Fruit fly (Drosophila melanogaster) whole organism, embryonic: ENCODE measurements around the gene dia.
A peak's percentile ranks its signal among the peaks of the same experiment; 100 is the strongest.

Experiments used
- Atf3 ChIP-seq: fragments of 200-800 bp; sonication (Bioruptor generic); optimal IDR thresholded peaks from 3 replicates; lab custom pipeline; 2016; ENCODE audit warnings: missing biosample characterization, missing genetic modification characterization
- B-H2 ChIP-seq: fragments of 200-800 bp; sonication (Bioruptor generic); optimal IDR thresholded peaks from 2 replicates; lab custom pipeline; 2018; ENCODE audit warnings: missing biosample characterization, mild to moderate bottlenecking, missing genetic modification characterization
- CG13424 ChIP-seq: fragments of 200-800 bp; sonication (Bioruptor generic); optimal IDR thresholded peaks from 2 replicates; lab custom pipeline; 2019; ENCODE audit warnings: missing biosample characterization, mild to moderate bottlenecking, missing genetic modification characterization, moderate library complexity
- CG13775 ChIP-seq: fragments of 200-800 bp; sonication (Bioruptor generic); optimal IDR thresholded peaks from 3 replicates; lab custom pipeline; 2017; ENCODE audit warnings: missing biosample characterization, mild to moderate bottlenecking, missing genetic modification characterization
- CG15269 ChIP-seq: fragments of 200-800 bp; sonication (Bioruptor generic); optimal IDR thresholded peaks from 2 replicates; lab custom pipeline; 2018; ENCODE audit warnings: missing biosample characterization, mild to moderate bottlenecking, missing genetic modification characterization, moderate library complexity
- CG15514 ChIP-seq: fragments of 200-800 bp; sonication (Bioruptor generic); optimal IDR thresholded peaks from 3 replicates; lab custom pipeline; 2017; ENCODE audit warnings: missing biosample characterization, missing genetic modification characterization, mild to moderate bottlenecking, moderate library complexity, missing genetic modification reagents
- CG15696 ChIP-seq: fragments of 200-800 bp; sonication (Bioruptor generic); optimal IDR thresholded peaks from 2 replicates; lab custom pipeline; 2019; ENCODE audit warnings: missing biosample characterization, mild to moderate bottlenecking, missing genetic modification characterization, moderate library complexity
- CG1602 ChIP-seq: fragments of 200-800 bp; sonication (Bioruptor generic); optimal IDR thresholded peaks from 3 replicates; lab custom pipeline; 2016; ENCODE audit warnings: missing biosample characterization, missing genetic modification characterization
- CG17328 ChIP-seq: fragments of 200-800 bp; sonication (Bioruptor generic); IDR thresholded peaks from 2 replicates; pipeline ENCODE4 v1.3.6; 2022; ENCODE audit warnings: missing biosample characterization, missing genetic modification characterization
- CG1832 ChIP-seq: fragments of 200-800 bp; sonication (Bioruptor generic); optimal IDR thresholded peaks from 2 replicates; lab custom pipeline; 2017; ENCODE audit warnings: missing biosample characterization, mild to moderate bottlenecking, missing genetic modification characterization, inconsistent platforms
- CG18476 ChIP-seq: fragments of 200-800 bp; sonication (Bioruptor generic); optimal IDR thresholded peaks from 2 replicates; lab custom pipeline; 2016; ENCODE audit warnings: missing biosample characterization, mild to moderate bottlenecking, missing genetic modification characterization
- CG2120 ChIP-seq: fragments of 200-800 bp; sonication (Bioruptor generic); optimal IDR thresholded peaks from 3 replicates; lab custom pipeline; 2016; ENCODE audit warnings: missing biosample characterization, missing genetic modification characterization
- CG2202 ChIP-seq: fragments of 200-800 bp; sonication (Bioruptor generic); optimal IDR thresholded peaks from 2 replicates; lab custom pipeline; 2018; ENCODE audit warnings: missing biosample characterization, mild to moderate bottlenecking, missing genetic modification characterization
- CG31224 ChIP-seq: fragments of 200-800 bp; sonication (Bioruptor generic); IDR thresholded peaks from 2 replicates; pipeline ENCODE4 v1.3.6; 2022; ENCODE audit warnings: missing biosample characterization, missing genetic modification characterization
- CG32532 ChIP-seq: fragments of 200-800 bp; sonication (Bioruptor generic); IDR thresholded peaks from 2 replicates; pipeline ENCODE4 v1.3.6; 2022; ENCODE audit warnings: missing biosample characterization, missing genetic modification characterization
- CG34422 ChIP-seq: fragments of 200-800 bp; sonication (Bioruptor generic); IDR thresholded peaks from 3 replicates; pipeline ENCODE4 v1.3.6; 2022; ENCODE audit warnings: missing biosample characterization, missing genetic modification characterization
- CG4424 ChIP-seq: fragments of 200-800 bp; sonication (Bioruptor generic); optimal IDR thresholded peaks from 3 replicates; lab custom pipeline; 2016; ENCODE audit warnings: missing biosample characterization, missing genetic modification characterization
- CG4730 ChIP-seq: fragments of 200-800 bp; sonication (Bioruptor generic); IDR thresholded peaks from 2 replicates; pipeline ENCODE4 v1.3.6; 2022; ENCODE audit warnings: missing biosample characterization, missing genetic modification characterization
- CG6791 ChIP-seq: fragments of 200-800 bp; sonication (Bioruptor generic); IDR thresholded peaks from 3 replicates; pipeline ENCODE4 v1.3.6; 2022; ENCODE audit warnings: missing biosample characterization, missing genetic modification characterization; ENCODE audit not compliant: partially characterized antibody
- CG8388 ChIP-seq: fragments of 200-800 bp; sonication (Bioruptor generic); optimal IDR thresholded peaks from 2 replicates; lab custom pipeline; 2019; ENCODE audit warnings: missing biosample characterization, mild to moderate bottlenecking, missing genetic modification characterization, moderate library complexity
- CG8944 ChIP-seq: fragments of 200-800 bp; sonication (Bioruptor generic); optimal IDR thresholded peaks from 3 replicates; lab custom pipeline; 2016; ENCODE audit warnings: missing biosample characterization, missing genetic modification characterization
- CG9609 ChIP-seq: fragments of 200-800 bp; sonication (Bioruptor generic); optimal IDR thresholded peaks from 3 replicates; lab custom pipeline; 2016; ENCODE audit warnings: missing biosample characterization, missing genetic modification characterization
- CG9797 ChIP-seq: fragments of 200-800 bp; sonication (Bioruptor generic); optimal IDR thresholded peaks from 3 replicates; lab custom pipeline; 2018; ENCODE audit warnings: missing biosample characterization, mild to moderate bottlenecking, missing genetic modification characterization
- CG9817 ChIP-seq: fragments of 200-800 bp; sonication (Bioruptor generic); optimal IDR thresholded peaks from 2 replicates; lab custom pipeline; 2018; ENCODE audit warnings: missing biosample characterization, mild to moderate bottlenecking, missing genetic modification characterization, moderate library complexity
- CG9932 ChIP-seq: fragments of 200-800 bp; sonication (Bioruptor generic); IDR thresholded peaks from 2 replicates; pipeline ENCODE4 v1.3.6; 2022; ENCODE audit warnings: missing biosample characterization, missing genetic modification characterization
- Chrac-16 ChIP-seq: fragments of 200-800 bp; sonication (Bioruptor generic); optimal IDR thresholded peaks from 3 replicates; lab custom pipeline; 2016; ENCODE audit warnings: missing biosample characterization, missing genetic modification characterization
- Dbx ChIP-seq: fragments of 200-800 bp; sonication (Bioruptor generic); IDR thresholded peaks from 3 replicates; pipeline ENCODE4 v1.3.6; 2022; ENCODE audit warnings: missing biosample characterization, missing genetic modification characterization
- Dref ChIP-seq: fragments of 200-800 bp; sonication (Bioruptor generic); IDR thresholded peaks from 2 replicates; pipeline ENCODE4 v1.3.6; 2022; ENCODE audit warnings: missing biosample characterization, missing genetic modification characterization
- H15 ChIP-seq: fragments of 200-800 bp; sonication (Bioruptor generic); IDR thresholded peaks from 3 replicates; pipeline ENCODE4 v1.3.6; 2022; ENCODE audit warnings: missing biosample characterization, missing genetic modification characterization
- Mad ChIP-seq: fragments of 200-800 bp; sonication (Bioruptor generic); optimal IDR thresholded peaks from 2 replicates; lab custom pipeline; 2016; ENCODE audit warnings: missing biosample characterization, missing genetic modification characterization
- Med ChIP-seq: fragments of 200-800 bp; sonication (Bioruptor generic); peaks from one replicate; lab custom pipeline; 2016; ENCODE audit warnings: missing biosample characterization, missing genetic modification characterization, mild to moderate bottlenecking, inconsistent platforms, moderate library complexity
- Meics ChIP-seq: fragments of 200-800 bp; sonication (Bioruptor generic); optimal IDR thresholded peaks from 2 replicates; lab custom pipeline; 2017; ENCODE audit warnings: missing biosample characterization, mild to moderate bottlenecking, missing genetic modification characterization
- NfI ChIP-seq: fragments of 200-800 bp; sonication (Bioruptor generic); optimal IDR thresholded peaks from 3 replicates; lab custom pipeline; 2018; ENCODE audit warnings: missing biosample characterization, mild to moderate bottlenecking, missing genetic modification characterization, moderate library complexity
- Rx ChIP-seq: fragments of 200-800 bp; sonication (Bioruptor generic); IDR thresholded peaks from 2 replicates; pipeline ENCODE4 v1.3.6; 2022; ENCODE audit warnings: missing biosample characterization, missing genetic modification characterization
- Side ChIP-seq: fragments of 200-800 bp; sonication (Bioruptor generic); optimal IDR thresholded peaks from 2 replicates; lab custom pipeline; 2016; ENCODE audit warnings: missing biosample characterization, missing genetic modification characterization
- az2 ChIP-seq: fragments of 200-800 bp; sonication (Bioruptor generic); optimal IDR thresholded peaks from 3 replicates; lab custom pipeline; 2016; ENCODE audit warnings: missing biosample characterization, missing genetic modification characterization
- crp ChIP-seq, 2 experiments: fragments of 200-800 bp; sonication (Bioruptor generic); optimal IDR thresholded peaks; 2 replicates in 1 of 2; 3 replicates in 1 of 2; lab custom pipeline; 2017; ENCODE audit warnings: missing biosample characterization in 2 of 2, missing genetic modification characterization in 2 of 2, mild to moderate bottlenecking in 1 of 2, moderate library complexity in 1 of 2
- dysf ChIP-seq: fragments of 200-800 bp; sonication (Bioruptor generic); IDR thresholded peaks from 3 replicates; pipeline ENCODE4 v1.3.6; 2022; ENCODE audit warnings: missing biosample characterization, missing genetic modification characterization
- gfzf ChIP-seq: fragments of 200-800 bp; sonication (Bioruptor generic); optimal IDR thresholded peaks from 2 replicates; lab custom pipeline; 2016; ENCODE audit warnings: missing biosample characterization, mild to moderate bottlenecking, missing genetic modification characterization, moderate library complexity
- inv ChIP-seq: fragments of 200-800 bp; sonication (Bioruptor generic); IDR thresholded peaks from 2 replicates; pipeline ENCODE4 v1.3.6; 2022; ENCODE audit warnings: missing biosample characterization, missing genetic modification characterization; ENCODE audit not compliant: partially characterized antibody
- lab ChIP-seq: fragments of 200-800 bp; sonication (Bioruptor generic); optimal IDR thresholded peaks from 3 replicates; lab custom pipeline; 2017; ENCODE audit warnings: missing biosample characterization, missing genetic modification characterization, mild to moderate bottlenecking, moderate library complexity, missing genetic modification reagents
- lilli ChIP-seq: fragments of 200-800 bp; sonication (Bioruptor generic); optimal IDR thresholded peaks from 3 replicates; lab custom pipeline; 2016; ENCODE audit warnings: missing biosample characterization, missing genetic modification characterization
- maf-S ChIP-seq: fragments of 200-800 bp; sonication (Bioruptor generic); optimal IDR thresholded peaks from 2 replicates; lab custom pipeline; 2016; ENCODE audit warnings: missing biosample characterization, missing genetic modification characterization
- pros ChIP-seq: fragments of 200-800 bp; sonication (Bioruptor generic); optimal IDR thresholded peaks from 3 replicates; lab custom pipeline; 2019; ENCODE audit warnings: missing biosample characterization, mild to moderate bottlenecking, missing genetic modification characterization, moderate library complexity
- pzg ChIP-seq: fragments of 200-800 bp; sonication (Bioruptor generic); optimal IDR thresholded peaks from 3 replicates; lab custom pipeline; 2018; ENCODE audit warnings: missing biosample characterization, mild to moderate bottlenecking, missing genetic modification characterization, moderate library complexity
- sens-2 ChIP-seq: fragments of 200-800 bp; sonication (Bioruptor generic); IDR thresholded peaks from 2 replicates; pipeline ENCODE4 v1.3.6; 2022; ENCODE audit warnings: missing biosample characterization, missing genetic modification characterization
- trh ChIP-seq: fragments of 200-800 bp; sonication (Bioruptor generic); optimal IDR thresholded peaks from 2 replicates; lab custom pipeline; 2016; ENCODE audit warnings: missing biosample characterization, missing genetic modification characterization
- vfl ChIP-seq: fragments of 200-800 bp; sonication (Bioruptor generic); optimal IDR thresholded peaks from 2 replicates; lab custom pipeline; 2016; ENCODE audit warnings: missing biosample characterization, missing genetic modification characterization
- zfh2 ChIP-seq: fragments of 200-800 bp; sonication (Bioruptor generic); optimal IDR thresholded peaks from 2 replicates; lab custom pipeline; 2016; ENCODE audit warnings: missing biosample characterization, missing genetic modification characterization

The dia gene

dm6 chr2L:20734066-20734686 lies 23.8 kb upstream of the dia start, which contains the start of gene TM9SF2 (continued):
- TF ChIP-seq lab (GFP tag; lab: Kevin White, UChicago) (peak; percentile 48), az2 (peak; percentile 7), trh (GFP tag; lab: Kevin White, UChicago) (no peak), CG34422 (GFP tag; lab: Robert Waterston, UW) (0 out of 3 replicates have a peak, but pooled peaks have one; percentile 35), CG6791 (GFP tag; lab: Robert Waterston, UW) (0 out of 3 replicates have a peak, but pooled peaks have one; percentile 21), lilli (GFP tag; lab: Kevin White, UChicago) (peak; percentile 56), B-H2 (GFP tag; lab: Kevin White, UChicago) (peak; percentile 23), Dbx (GFP tag; lab: Robert Waterston, UW) (peak; percentile 33; the same call in 1 of the 3 replicates), CG9817 (tag; lab: Kevin White, UChicago) (peak; percentile 38), Dref (GFP tag; lab: Robert Waterston, UW) (peak; percentile 46), Atf3 (GFP tag; lab: Kevin White, UChicago) (no peak), CG9932 (GFP tag; lab: Robert Waterston, UW) (peak; percentile 53), CG1602 (GFP tag; lab: Kevin White, UChicago) (peak; percentile 6), Side (GFP tag; lab: Kevin White, UChicago) (no peak), dysf (GFP tag; lab: Robert Waterston, UW) (0 out of 3 replicates have a peak, but pooled peaks have one; percentile 22), Mad (GFP tag; lab: Kevin White, UChicago) (peak; percentile 27), pzg (GFP tag; lab: Kevin White, UChicago) (peak; percentile 49), Chrac-16 (GFP tag; lab: Kevin White, UChicago) (peak; percentile 31), CG9609 (GFP tag; lab: Kevin White, UChicago) (peak; percentile 24), pros (GFP tag; lab: Kevin White, UChicago) (no peak), CG15269 (no peak), CG2202 (no peak), sens-2 (GFP tag; lab: Robert Waterston, UW) (0 out of 2 replicates have a peak, but pooled peaks have one; percentile 8), vfl (GFP tag; lab: Kevin White, UChicago) (peak; percentile 25), CG15514 (GFP tag; lab: Kevin White, UChicago) (peak; percentile 65), CG4730 (0 out of 2 replicates have a peak, but pooled peaks have one; percentile 39), maf-S (GFP tag; lab: Kevin White, UChicago) (no peak), CG2120 (GFP tag; lab: Kevin White, UChicago) (peak; percentile 58), Med (GFP tag; lab: Kevin White, UChicago) (peak; percentile 86), CG8388 (GFP tag; lab: Kevin White, UChicago) (peak; percentile 25), CG32532 (GFP tag; lab: Robert Waterston, UW) (peak; percentile 55), CG13424 (peak; percentile 49), Meics (GFP tag; lab: Kevin White, UChicago) (peak; percentile 61), CG9797 (GFP tag; lab: Kevin White, UChicago) (peak; percentile 12), CG4424 (GFP tag; lab: Kevin White, UChicago) (peak; percentile 7), NfI (GFP tag; lab: Kevin White, UChicago) (peak; percentile 18), CG1832 (GFP tag; lab: Kevin White, UChicago) (no peak), H15 (GFP tag; lab: Robert Waterston, UW) (no peak), CG18476 (GFP tag; lab: Kevin White, UChicago) (no peak), CG13775 (GFP tag; lab: Kevin White, UChicago) (peak; percentile 39), gfzf (GFP tag; lab: Kevin White, UChicago) (peak; percentile 41), inv (no peak), CG8944 (GFP tag; lab: Kevin White, UChicago) (peak; percentile 23), CG15696 (tag; lab: Kevin White, UChicago) (peak; percentile 29), zfh2 (GFP tag; lab: Kevin White, UChicago) (peak; percentile 52), crp (GFP tag; optimal IDR thresholded peaks at IDR 0.05; lab: Kevin White, UChicago) (peak in 1 of 2 experiments; percentile 68), CG17328 (GFP tag; lab: Robert Waterston, UW) (peak; percentile 21; the same call in 1 of the 2 replicates), Rx (GFP tag; lab: Robert Waterston, UW) (no peak), CG31224 (GFP tag; lab: Robert Waterston, UW) (0 out of 2 replicates have a peak, but pooled peaks have one; percentile 28)
